Fruit fly (Drosophila melanogaster) whole organism: ENCODE measurements around the gene CG1544.

Experiments used
- CG8478 ChIP-seq: fragments of >200 bp; optimal IDR thresholded peaks from 2 replicates; lab custom pipeline; 2018; ENCODE audit warnings: inconsistent platforms
- Dll ChIP-seq: fragments of >200 bp; optimal IDR thresholded peaks from 2 replicates; lab custom pipeline; 2017
- EcR ChIP-seq, 2 experiments: fragments of >200 bp; optimal IDR thresholded peaks; 2 replicates each; lab custom pipeline; 2017; ENCODE audit warnings: missing biosample characterization in 2 of 2, missing genetic modification characterization in 2 of 2, missing genetic modification reagents in 2 of 2
- pan ChIP-seq: fragments of >200 bp; optimal IDR thresholded peaks from 2 replicates; lab custom pipeline; 2017
- psq ChIP-seq: fragments of >200 bp; optimal IDR thresholded peaks from 2 replicates; lab custom pipeline; 2017
- usp ChIP-seq: fragments of >200 bp; optimal IDR thresholded peaks from 2 replicates; lab custom pipeline; 2017; ENCODE audit warnings: missing biosample characterization, missing genetic modification characterization, mixed read lengths

CG1544 gene

dm6 chr3R:31196731-31197130, at the start of gene CG1544:
TSS of gene CG1544 (plus strand) at chr3R:31196916.
- TF ChIP-seq usp (GFP tag; lab: Kevin White, UChicago) (no peak), pan (lab: Kevin White, UChicago) (no peak), psq (lab: Kevin White, UChicago) (no peak), EcR (GFP tag; optimal IDR thresholded peaks at IDR 0.05; lab: Kevin White, UChicago) (no peak), CG8478 (lab: Kevin White, UChicago) (no peak), Dll (no peak)

dm6 chr3R:31146920-31147319, 49.8 kb upstream of the CG1544 start:
- TF ChIP-seq psq (lab: Kevin White, UChicago) = no peak
- TF ChIP-seq pan (lab: Kevin White, UChicago) = no peak
- no peak for TF ChIP-seq EcR (GFP tag; optimal IDR thresholded peaks at IDR 0.05; lab: Kevin White, UChicago)
- no peak for TF ChIP-seq Dll
- no peak for TF ChIP-seq usp (GFP tag; lab: Kevin White, UChicago)
- no peak for TF ChIP-seq CG8478 (lab: Kevin White, UChicago)

dm6 chr3R:31168429-31168828, 28.3 kb upstream of the CG1544 start:
- TF ChIP-seq pan (lab: Kevin White, UChicago) = no peak
- no peak for TF ChIP-seq psq (lab: Kevin White, UChicago)
- no peak for TF ChIP-seq usp (GFP tag; lab: Kevin White, UChicago)
- no peak for TF ChIP-seq Dll
- no peak for TF ChIP-seq CG8478 (lab: Kevin White, UChicago)
- TF ChIP-seq EcR (GFP tag; optimal IDR thresholded peaks at IDR 0.05; lab: Kevin White, UChicago) = no peak

- TF ChIP-seq pan (lab: Kevin White, UChicago) (no peak), EcR (GFP tag; optimal IDR thresholded peaks at IDR 0.05; lab: Kevin White, UChicago) (no peak), psq (lab: Kevin White, UChicago) (no peak), Dll (no peak)
These were observed 27.7 kb upstream of the CG1544 start, which contains the start of gene stops for dm6 chr3R:31168968-31169367. TSS of gene stops (minus strand) at chr3R:31169106.

DNA sequence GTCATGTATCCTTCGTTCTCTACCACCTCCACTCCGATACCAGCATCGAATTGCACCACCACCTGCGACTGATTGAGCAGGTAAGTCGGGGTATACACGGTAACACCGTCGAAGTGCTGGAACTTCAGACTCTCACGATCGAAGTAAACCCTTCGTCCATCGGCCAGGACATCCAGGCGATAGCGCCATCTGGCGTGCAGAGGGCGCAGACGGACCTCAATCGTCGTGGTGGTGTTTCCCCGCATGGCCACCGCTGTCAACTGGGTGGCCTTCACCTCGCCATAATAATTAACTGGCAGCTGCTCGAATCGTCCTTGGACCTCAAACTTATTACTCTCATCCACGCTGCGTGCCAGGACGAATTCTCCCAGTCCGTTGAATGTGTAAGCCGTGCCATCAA, 14.9 kb upstream of the CG1544 start:
- TF ChIP-seq Dll (no peak), psq (lab: Kevin White, UChicago) (no peak), CG8478 (lab: Kevin White, UChicago) (no peak), EcR (GFP tag; optimal IDR thresholded peaks at IDR 0.05; lab: Kevin White, UChicago) (no peak), pan (lab: Kevin White, UChicago) (no peak), usp (GFP tag; lab: Kevin White, UChicago) (no peak)

dm6 chr3R:31193062-31193461, 3.7 kb upstream of the CG1544 start, which contains the start of gene bnk:
TSS of gene bnk (plus strand) at chr3R:31193362.
- TF ChIP-seq psq (lab: Kevin White, UChicago) (no peak), Dll (no peak), pan (lab: Kevin White, UChicago) (no peak), CG8478 (lab: Kevin White, UChicago) (no peak), usp (GFP tag; lab: Kevin White, UChicago) (no peak), EcR (GFP tag; optimal IDR thresholded peaks at IDR 0.05; lab: Kevin White, UChicago) (no peak)

DNA sequence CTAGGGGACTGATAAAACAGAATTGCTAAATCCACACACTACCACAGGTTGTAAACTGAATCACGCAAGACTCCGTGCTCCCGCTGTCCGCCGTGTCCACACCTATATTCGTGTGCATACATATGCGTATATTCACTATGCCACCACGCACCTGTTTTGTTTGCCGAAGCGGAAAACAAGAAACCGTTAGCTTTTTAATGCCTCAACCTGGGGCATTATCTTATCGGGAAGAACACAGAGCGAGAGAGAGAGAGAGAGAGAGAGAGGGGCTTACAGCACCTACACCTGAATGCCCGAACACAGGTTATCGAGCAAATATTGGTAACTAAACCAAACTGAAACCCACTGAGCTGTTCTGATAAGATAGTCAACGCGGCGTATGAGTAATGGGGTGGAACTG, 2.1 kb upstream of the CG1544 start:
- TF ChIP-seq psq (lab: Kevin White, UChicago) = no peak
- TF ChIP-seq Dll = no peak
- TF ChIP-seq CG8478 (lab: Kevin White, UChicago) = no peak
- TF ChIP-seq EcR (GFP tag; optimal IDR thresholded peaks at IDR 0.05; lab: Kevin White, UChicago) = no peak
- no peak for TF ChIP-seq usp (GFP tag; lab: Kevin White, UChicago)
- no peak for TF ChIP-seq pan (lab: Kevin White, UChicago)

DNA sequence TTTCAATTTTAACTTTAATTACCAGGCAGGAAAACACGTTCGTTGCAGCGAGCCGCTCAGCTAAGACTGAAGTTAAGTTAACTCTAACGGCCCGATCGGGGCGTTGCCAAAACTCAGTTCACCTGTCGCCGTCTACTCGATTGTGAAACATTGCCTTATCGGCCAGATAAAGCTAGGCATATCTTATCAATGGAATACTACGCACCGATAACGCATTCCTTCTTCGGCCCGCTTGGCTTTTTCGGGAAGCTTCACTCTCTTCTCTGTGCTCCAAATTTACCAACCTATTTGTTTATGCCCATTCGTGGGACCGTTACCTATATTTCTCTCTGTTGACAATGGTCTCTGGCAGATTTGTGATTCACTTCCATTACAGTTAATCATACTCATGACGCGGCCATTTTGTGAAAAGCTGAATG, 1.0 kb upstream of the CG1544 start, which contains the start of gene mesh:
Gene mesh (minus strand): TSS at position 68 of the 419 bp plus-strand sequence.
- TF ChIP-seq pan (lab: Kevin White, UChicago) (no peak), CG8478 (lab: Kevin White, UChicago) (no peak), psq (lab: Kevin White, UChicago) (no peak), Dll (no peak), EcR (GFP tag; optimal IDR thresholded peaks at IDR 0.05; lab: Kevin White, UChicago) (no peak), usp (GFP tag; lab: Kevin White, UChicago) (no peak)

DNA sequence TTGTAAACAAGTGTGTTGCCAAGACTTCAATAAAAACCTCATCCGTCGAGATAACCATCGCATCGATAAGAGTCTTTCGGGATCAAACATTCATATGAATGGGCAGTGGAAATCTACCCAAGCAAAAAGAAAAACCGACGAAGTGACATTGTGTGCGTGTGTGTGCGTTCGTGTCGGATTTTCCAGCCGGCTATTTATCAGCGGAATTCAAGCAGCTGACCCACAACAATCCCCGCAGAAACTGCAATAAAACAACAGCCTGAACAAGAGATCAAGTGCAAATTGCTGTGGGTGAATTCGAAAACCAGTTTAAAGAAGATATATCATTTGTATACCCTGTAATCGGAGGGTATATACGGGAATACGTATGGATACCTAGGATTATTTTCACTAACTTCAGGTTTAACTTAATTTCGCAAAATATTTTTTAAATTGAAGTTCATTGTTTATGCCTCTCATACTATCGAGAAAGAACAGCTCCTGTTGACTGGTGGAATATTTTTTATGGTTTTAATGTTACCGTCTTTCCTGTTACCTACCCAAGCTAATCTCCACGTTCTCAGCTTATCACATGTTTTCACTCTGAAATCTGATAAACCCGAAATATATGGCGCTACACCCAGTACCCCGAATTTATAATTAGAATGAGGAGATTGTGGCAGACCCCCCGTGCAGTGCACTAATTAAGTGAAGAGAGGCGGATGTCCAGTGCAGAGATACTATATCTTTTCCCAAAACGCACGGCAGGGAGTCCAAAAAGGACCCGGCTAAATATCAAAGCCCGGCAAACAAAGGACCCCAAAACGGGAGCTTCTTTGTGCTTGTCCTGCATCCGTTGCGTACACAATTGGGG, 652 bp downstream of the CG1544 start:
- TF ChIP-seq psq (lab: Kevin White, UChicago) = no peak
- TF ChIP-seq pan (lab: Kevin White, UChicago) = peak; percentile 61
- TF ChIP-seq CG8478 (lab: Kevin White, UChicago) = no peak
- TF ChIP-seq usp (GFP tag; lab: Kevin White, UChicago) = no peak

DNA sequence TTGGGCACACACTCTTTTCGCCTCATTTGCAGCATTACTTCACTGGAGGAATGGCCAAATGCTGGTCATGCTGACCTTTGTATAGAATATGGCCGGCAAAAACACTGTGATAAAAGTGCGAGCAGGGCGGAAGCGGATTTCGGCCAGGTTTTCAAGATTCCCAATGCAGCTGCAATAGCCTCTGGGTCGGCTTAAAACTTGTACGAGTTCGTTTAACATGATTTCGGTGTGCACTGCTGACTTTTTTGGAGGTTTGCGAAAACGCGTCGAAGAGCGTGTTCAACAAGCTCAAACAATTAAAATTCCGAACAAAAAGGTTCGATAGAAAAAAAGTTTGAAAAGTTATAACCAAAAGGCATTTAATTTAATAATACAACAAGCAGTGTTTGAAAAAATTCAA, 13.9 kb downstream of the CG1544 start, which contains the start of gene chp:
Gene chp (minus strand): TSS at position 101 of the 400 bp plus-strand sequence.
- TF ChIP-seq CG8478 (lab: Kevin White, UChicago) = no peak

DNA sequence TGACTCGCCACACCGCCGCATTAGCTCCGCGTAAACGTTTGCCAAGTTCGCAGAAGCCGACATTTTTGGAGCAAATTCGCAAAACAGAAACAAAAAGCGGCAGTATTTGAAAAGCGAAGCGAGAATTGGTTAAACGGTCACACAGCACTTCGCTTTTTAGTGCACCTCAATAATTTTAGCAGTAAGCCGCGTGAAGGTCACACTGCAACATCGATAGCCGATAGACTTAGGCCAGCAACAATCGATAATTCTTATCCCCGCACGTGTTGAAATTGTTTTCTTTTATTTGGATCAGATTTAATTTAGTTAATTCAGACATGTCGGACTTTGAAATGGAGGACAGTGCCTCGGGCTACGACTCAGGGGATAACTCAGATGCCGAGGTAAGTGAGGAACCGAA, 16.5 kb downstream of the CG1544 start, which contains the start of the genes Zwilch and CG1542:
Gene Zwilch (minus strand): TSS at position 150 of the 400 bp plus-strand sequence.
Gene CG1542 (plus strand): TSS at position 232 of the 400 bp plus-strand sequence.
- TF ChIP-seq Dll = no peak
- no peak for TF ChIP-seq usp (GFP tag; lab: Kevin White, UChicago)

DNA sequence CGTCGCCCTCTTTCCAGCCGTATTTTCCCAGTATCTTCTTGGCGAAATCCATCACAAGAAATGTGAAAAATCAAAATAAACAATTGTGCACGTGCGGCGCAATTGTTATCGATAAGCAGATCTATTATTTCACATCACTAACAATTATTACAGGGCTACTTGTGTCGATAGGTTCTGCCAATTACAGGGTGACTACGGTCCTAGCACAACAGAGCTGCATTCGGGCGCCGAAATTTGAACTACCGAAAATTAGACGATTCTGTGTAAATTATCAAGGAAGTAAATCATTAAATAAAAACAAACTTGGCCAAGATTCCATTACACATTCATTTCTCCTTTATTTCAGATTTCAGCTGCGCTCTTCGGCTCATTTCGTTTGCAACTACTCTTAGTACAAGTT, 19.1 kb downstream of the CG1544 start, which contains the start of gene CG15561:
Gene CG15561 (minus strand): TSS at position 113 of the 400 bp plus-strand sequence.
- TF ChIP-seq CG8478 (lab: Kevin White, UChicago) (no peak), usp (GFP tag; lab: Kevin White, UChicago) (no peak), Dll (no peak), psq (lab: Kevin White, UChicago) (no peak), pan (lab: Kevin White, UChicago) (no peak), EcR (GFP tag; optimal IDR thresholded peaks at IDR 0.05; lab: Kevin White, UChicago) (no peak)
